Worm (Caenorhabditis elegans) whole organism, young adult: ENCODE measurements around the gene R12A1.3.

Experiments
- F23B12.7 ChIP-seq: sonication (generic microtip); optimal IDR thresholded peaks from 2 replicates; lab custom pipeline; 2017; ENCODE audit warnings: missing genetic modification characterization, mild to moderate bottlenecking, missing compliant biosample characterization, antibody characterized with exemption, moderate library complexity; ENCODE audit not compliant: insufficient read depth
- F39B2.1 ChIP-seq: fragments of 200-800 bp; sonication (Bioruptor generic); IDR thresholded peaks from 2 replicates; pipeline ENCODE4 v1.3.6; 2022; ENCODE audit warnings: missing genetic modification reagents, missing genetic modification characterization, missing compliant biosample characterization
- F49E8.2 ChIP-seq: sonication (generic microtip); optimal IDR thresholded peaks from 3 replicates; lab custom pipeline; 2017; ENCODE audit warnings: missing genetic modification characterization, mild to moderate bottlenecking, missing compliant biosample characterization, antibody characterized with exemption, moderate library complexity; ENCODE audit not compliant: insufficient read depth
- F57C9.4 ChIP-seq: sonication (generic microtip); optimal IDR thresholded peaks from 2 replicates; lab custom pipeline; 2017; ENCODE audit warnings: mild to moderate bottlenecking, missing genetic modification characterization, missing compliant biosample characterization
- Y79H2A.3 ChIP-seq: fragments of 200-800 bp; sonication (Bioruptor generic); conservative IDR thresholded peaks from 2 replicates; pipeline ENCODE4 v1.3.6; 2022; ENCODE audit warnings: missing genetic modification reagents, missing genetic modification characterization, missing compliant biosample characterization
- Y95B8A.8 ChIP-seq: fragments of 200-800 bp; sonication (Bioruptor generic); IDR thresholded peaks from 2 replicates; pipeline ENCODE4 v1.3.6; 2022; ENCODE audit warnings: missing genetic modification reagents, missing genetic modification characterization, missing compliant biosample characterization
- ZK185.1 ChIP-seq: sonication (generic microtip); optimal IDR thresholded peaks from 2 replicates; lab custom pipeline; 2016; ENCODE audit warnings: mild to moderate bottlenecking, missing genetic modification characterization, missing compliant biosample characterization; ENCODE audit not compliant: poor library complexity, severe bottlenecking
- ama-1 ChIP-seq, 3 experiments: fragments of 150-350 bp in 1 of 3; sonication (generic microtip) in 2 of 3; optimal IDR thresholded peaks; 2 replicates each; lab custom pipeline; 2014 to 2018; ENCODE audit warnings: missing biosample characterization in 2 of 3, missing genetic modification characterization in 2 of 3, missing genetic modification reagents in 2 of 3
- attf-3 ChIP-seq: fragments of 200-800 bp; sonication (Bioruptor generic); conservative IDR thresholded peaks from 2 replicates; pipeline ENCODE4 v1.3.6; 2022; ENCODE audit warnings: missing genetic modification reagents, missing genetic modification characterization, missing compliant biosample characterization
- attf-5 ChIP-seq: fragments of 200-800 bp; sonication (Bioruptor generic); optimal IDR thresholded peaks from 2 replicates; lab custom pipeline; 2018; ENCODE audit warnings: mild to moderate bottlenecking, missing genetic modification characterization, missing compliant biosample characterization
- attf-6 ChIP-seq: fragments of 200-800 bp; sonication (Bioruptor generic); IDR thresholded peaks from 2 replicates; pipeline ENCODE4 v1.3.6; 2022; ENCODE audit warnings: missing genetic modification reagents, missing genetic modification characterization, missing compliant biosample characterization
- bed-1 ChIP-seq: fragments of 200-800 bp; sonication (Bioruptor generic); IDR thresholded peaks from 2 replicates; pipeline ENCODE4 v1.3.6; 2022; ENCODE audit warnings: missing genetic modification reagents, missing genetic modification characterization, missing compliant biosample characterization
- cebp-1 ChIP-seq, 2 experiments: fragments of 200-800 bp in 1 of 2; sonication (Bioruptor generic) in 1 of 2; sonication (generic microtip) in 1 of 2; IDR thresholded peaks in 1 of 2; optimal IDR thresholded peaks in 1 of 2; 2 replicates each; pipeline versions ENCODE4 v1.3.6 to Lab custom; 2017 to 2022; ENCODE audit warnings: missing compliant biosample characterization in 2 of 2, missing genetic modification characterization in 2 of 2, mild to moderate bottlenecking in 1 of 2, missing genetic modification reagents in 1 of 2, moderate library complexity in 1 of 2
- dox-1 ChIP-seq: fragments of 200-800 bp; sonication (Bioruptor generic); IDR thresholded peaks from 2 replicates; pipeline ENCODE4 v1.3.6; 2022; ENCODE audit warnings: missing genetic modification reagents, missing genetic modification characterization, missing compliant biosample characterization
- efl-1 ChIP-seq: fragments of 150-350 bp; optimal IDR thresholded peaks from 2 replicates; lab custom pipeline; 2014; ENCODE audit warnings: missing biosample characterization, missing genetic modification reagents, missing genetic modification characterization
- egl-44 ChIP-seq: fragments of 200-800 bp; sonication (Bioruptor generic); IDR thresholded peaks from 2 replicates; pipeline ENCODE4 v1.3.6; 2022; ENCODE audit warnings: missing genetic modification reagents, missing genetic modification characterization, missing compliant biosample characterization
- egrh-3 ChIP-seq: fragments of 200-800 bp; sonication (Bioruptor generic); IDR thresholded peaks from 2 replicates; pipeline ENCODE4 v1.3.6; 2022; ENCODE audit warnings: missing genetic modification reagents, missing genetic modification characterization, missing compliant biosample characterization
- gei-17 ChIP-seq: fragments of 200-800 bp; sonication (Bioruptor generic); optimal IDR thresholded peaks from 2 replicates; lab custom pipeline; 2018; ENCODE audit warnings: mild to moderate bottlenecking, missing genetic modification characterization, missing compliant biosample characterization
- hlh-26 ChIP-seq: fragments of 200-800 bp; sonication (Bioruptor generic); conservative IDR thresholded peaks from 2 replicates; pipeline ENCODE4 v1.3.6; 2022; ENCODE audit warnings: missing genetic modification reagents, missing genetic modification characterization, missing compliant biosample characterization
- hmg-1.2 ChIP-seq: fragments of 200-800 bp; sonication (Bioruptor generic); IDR thresholded peaks from 2 replicates; pipeline ENCODE4 v1.3.6; 2022; ENCODE audit warnings: missing genetic modification reagents, missing genetic modification characterization, missing compliant biosample characterization
- let-607 ChIP-seq, 2 experiments: fragments of 200-800 bp in 1 of 2; sonication (Bioruptor generic) in 1 of 2; sonication (generic microtip) in 1 of 2; optimal IDR thresholded peaks; 2 replicates each; lab custom pipeline; 2016 to 2018; ENCODE audit warnings: mild to moderate bottlenecking in 2 of 2, missing compliant biosample characterization in 2 of 2, missing genetic modification characterization in 2 of 2, moderate library complexity in 2 of 2, missing genotype in 1 of 2
- lin-26 ChIP-seq: fragments of 200-800 bp; sonication (Bioruptor generic); IDR thresholded peaks from 2 replicates; pipeline ENCODE4 v1.3.6; 2022; ENCODE audit warnings: missing genetic modification reagents, missing genetic modification characterization, missing compliant biosample characterization
- lin-40 ChIP-seq: sonication (generic microtip); optimal IDR thresholded peaks from 2 replicates; lab custom pipeline; 2016; ENCODE audit warnings: missing genetic modification characterization, mild to moderate bottlenecking, missing compliant biosample characterization, missing genotype, missing genetic modification reagents
- lsy-27 ChIP-seq: sonication (generic microtip); optimal IDR thresholded peaks from 2 replicates; lab custom pipeline; 2017; ENCODE audit warnings: missing genetic modification characterization, mild to moderate bottlenecking, missing compliant biosample characterization, antibody characterized with exemption, missing genotype, borderline replicate concordance; ENCODE audit not compliant: insufficient read depth
- madf-6 ChIP-seq: fragments of 200-800 bp; sonication (Bioruptor generic); IDR thresholded peaks from 2 replicates; pipeline ENCODE4 v1.3.6; 2022; ENCODE audit warnings: missing genetic modification reagents, missing genetic modification characterization, missing compliant biosample characterization
- mcd-1 ChIP-seq: fragments of 200-800 bp; sonication (Bioruptor generic); IDR thresholded peaks from 2 replicates; pipeline ENCODE4 v1.3.6; 2022; ENCODE audit warnings: missing genetic modification reagents, missing genetic modification characterization, missing compliant biosample characterization
- mel-28 ChIP-seq: sonication (generic microtip); optimal IDR thresholded peaks from 2 replicates; lab custom pipeline; 2016; ENCODE audit warnings: borderline replicate concordance, mild to moderate bottlenecking, missing genetic modification characterization, missing compliant biosample characterization
- nfya-2 ChIP-seq: fragments of 200-800 bp; sonication (Bioruptor generic); IDR thresholded peaks from 2 replicates; pipeline ENCODE4 v1.3.6; 2022; ENCODE audit warnings: missing genetic modification reagents, missing genetic modification characterization, missing compliant biosample characterization
- nfyb-1 ChIP-seq: fragments of 200-800 bp; sonication (Bioruptor generic); IDR thresholded peaks from 2 replicates; pipeline ENCODE4 v1.3.6; 2022; ENCODE audit warnings: missing genetic modification reagents, missing genetic modification characterization, missing compliant biosample characterization
- nhr-120 ChIP-seq: fragments of 200-800 bp; sonication (Bioruptor generic); IDR thresholded peaks from 2 replicates; pipeline ENCODE4 v1.3.6; 2022; ENCODE audit warnings: missing genetic modification characterization, missing compliant biosample characterization
- nhr-27 ChIP-seq: fragments of 200-800 bp; sonication (Bioruptor generic); optimal IDR thresholded peaks from 2 replicates; lab custom pipeline; 2018; ENCODE audit warnings: mild to moderate bottlenecking, missing genetic modification characterization, moderate library complexity, missing compliant biosample characterization
- nhr-80 ChIP-seq: sonication (generic microtip); optimal IDR thresholded peaks from 2 replicates; lab custom pipeline; 2016; ENCODE audit warnings: missing genetic modification characterization, missing compliant biosample characterization
- nhr-90 ChIP-seq: sonication (generic microtip); optimal IDR thresholded peaks from 2 replicates; lab custom pipeline; 2016; ENCODE audit warnings: missing genotype, mild to moderate bottlenecking, missing genetic modification characterization, missing compliant biosample characterization
- sdz-38 ChIP-seq: sonication (generic microtip); optimal IDR thresholded peaks from 2 replicates; lab custom pipeline; 2016; ENCODE audit warnings: missing genotype, missing genetic modification characterization, missing compliant biosample characterization
- sea-2 ChIP-seq: fragments of 200-800 bp; sonication (Bioruptor generic); IDR thresholded peaks from 2 replicates; pipeline ENCODE4 v1.3.6; 2022; ENCODE audit warnings: missing genetic modification characterization, missing compliant biosample characterization
- snpc-3.4 ChIP-seq: sonication (generic microtip); optimal IDR thresholded peaks from 2 replicates; lab custom pipeline; 2017; ENCODE audit warnings: missing genetic modification characterization, mild to moderate bottlenecking, missing compliant biosample characterization, antibody characterized with exemption, moderate library complexity, missing genotype, missing genetic modification reagents
- somi-1 ChIP-seq: fragments of 200-800 bp; sonication (Bioruptor generic); optimal IDR thresholded peaks from 2 replicates; lab custom pipeline; 2018; ENCODE audit warnings: mild to moderate bottlenecking, missing genetic modification characterization, missing compliant biosample characterization
- tbx-9 ChIP-seq: sonication (generic microtip); optimal IDR thresholded peaks from 2 replicates; lab custom pipeline; 2016; ENCODE audit warnings: borderline replicate concordance, missing genetic modification characterization, inconsistent platforms, missing compliant biosample characterization
- xnd-1 ChIP-seq: sonication (generic microtip); optimal IDR thresholded peaks from 2 replicates; lab custom pipeline; 2016; ENCODE audit warnings: missing genotype, missing genetic modification reagents, missing genetic modification characterization, missing compliant biosample characterization
- zfh-2 ChIP-seq: fragments of 200-800 bp; sonication (Bioruptor generic); conservative IDR thresholded peaks from 2 replicates; pipeline ENCODE4 v1.3.6; 2022; ENCODE audit warnings: missing genetic modification reagents, missing genetic modification characterization, missing compliant biosample characterization
- ztf-22 ChIP-seq: fragments of 200-800 bp; sonication (Bioruptor generic); optimal IDR thresholded peaks from 2 replicates; lab custom pipeline; 2018; ENCODE audit warnings: mild to moderate bottlenecking, missing genetic modification characterization, moderate library complexity, missing compliant biosample characterization
- ztf-26 ChIP-seq: sonication (generic microtip); optimal IDR thresholded peaks from 2 replicates; lab custom pipeline; 2017; ENCODE audit warnings: missing genetic modification characterization, missing compliant biosample characterization

Gene R12A1.3

ce11 chrV:1471977-1472376, 46.4 kb upstream of the R12A1.3 start:
- no peak for TF ChIP-seq xnd-1 (tag; lab: Kevin White, UChicago)
- TF ChIP-seq nfyb-1 (GFP tag; lab: Robert Waterston, UW), result 0 out of 2 replicates have a peak, but pooled peaks have one; percentile 10
- TF ChIP-seq egrh-3 (GFP tag; lab: Robert Waterston, UW), result peak; percentile 32; the same call in 1 of the 2 replicates
- TF ChIP-seq F39B2.1, result no peak
- TF ChIP-seq zfh-2 (GFP tag; lab: Robert Waterston, UW), result peak; percentile 86
- peak; percentile 92 for TF ChIP-seq cebp-1 (GFP tag; IDR thresholded peaks at IDR 0.05; lab: Robert Waterston, UW)
- TF ChIP-seq cebp-1 (tag; optimal IDR thresholded peaks at IDR 0.05; lab: Kevin White, UChicago), result peak; percentile 99
- TF ChIP-seq egl-44 (GFP tag; lab: Robert Waterston, UW), result no peak

DNA sequence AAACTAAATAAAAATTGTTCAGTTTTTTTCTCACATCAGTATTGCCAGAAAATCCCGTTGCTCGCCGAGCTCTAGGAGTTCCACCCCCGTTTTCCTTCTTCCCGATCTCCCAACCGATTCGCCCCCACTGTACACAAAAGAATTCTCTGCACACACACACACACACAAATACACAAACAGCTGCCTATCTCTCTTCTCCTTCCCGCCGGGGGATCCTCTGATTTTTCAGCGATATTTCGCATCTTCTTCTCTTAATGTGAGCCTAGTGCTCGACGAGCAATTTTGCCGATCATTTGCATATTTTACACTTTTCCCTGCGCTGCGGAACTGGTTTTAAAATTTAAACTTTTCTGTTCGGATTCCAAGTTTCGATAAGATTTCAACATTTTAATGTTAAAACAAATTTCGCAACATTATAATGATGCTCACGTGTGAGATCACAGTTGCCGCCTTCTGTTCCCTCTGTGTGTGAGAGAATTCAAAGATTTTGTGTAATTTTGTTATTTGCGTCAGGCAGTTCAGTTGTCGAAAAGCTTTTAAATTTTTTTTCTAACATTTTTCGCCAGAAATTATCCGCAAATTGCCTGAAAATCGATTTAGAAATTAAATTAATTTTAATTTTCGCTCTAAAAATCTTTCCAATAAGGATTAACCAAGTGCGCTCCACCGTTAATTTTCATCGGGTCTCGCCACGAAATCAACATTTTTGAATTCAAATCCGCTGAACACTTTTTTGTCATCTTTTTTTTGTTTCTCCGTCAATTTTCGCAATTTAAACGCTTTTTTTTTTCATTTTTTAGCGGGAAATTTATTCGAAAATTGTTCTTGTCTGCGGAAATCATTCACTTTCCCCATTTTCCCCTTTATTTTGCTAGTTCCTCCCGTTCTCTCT, 45.7 kb upstream of the R12A1.3 start:
- TF ChIP-seq snpc-3.4 (tag; lab: Kevin White, UChicago) (peak; percentile 6), lin-26 (GFP tag; lab: Robert Waterston, UW) (0 out of 2 replicates have a peak, but pooled peaks have one; percentile 28), mel-28 (tag; lab: Kevin White, UChicago) (no peak), somi-1 (GFP tag; lab: Kevin White, UChicago) (no peak), tbx-9 (tag; lab: Kevin White, UChicago) (no peak), gei-17 (GFP tag; lab: Kevin White, UChicago) (no peak), egrh-3 (GFP tag; lab: Robert Waterston, UW) (no peak), nhr-90 (no peak), madf-6 (peak; percentile 75), ztf-26 (tag; lab: Kevin White, UChicago) (no peak), Y79H2A.3 (no peak), nhr-120 (GFP tag; lab: Robert Waterston, UW) (no peak), nfya-2 (no peak), F23B12.7 (tag; lab: Kevin White, UChicago) (peak; percentile 29), attf-3 (no peak), sea-2 (GFP tag; lab: Robert Waterston, UW) (no peak), F57C9.4 (tag; lab: Kevin White, UChicago) (no peak), ZK185.1 (tag; lab: Kevin White, UChicago) (peak; percentile 43), xnd-1 (tag; lab: Kevin White, UChicago) (peak; percentile 30), let-607 (tag; optimal IDR thresholded peaks at IDR 0.05; lab: Kevin White, UChicago) (peak in 1 of 2 experiments; percentile 19), attf-5 (GFP tag; lab: Kevin White, UChicago) (peak; percentile 70), ztf-22 (GFP tag; lab: Kevin White, UChicago) (no peak), hmg-1.2 (GFP tag; lab: Robert Waterston, UW) (0 out of 2 replicates have a peak, but pooled peaks have one; percentile 11), sdz-38 (tag; lab: Kevin White, UChicago) (no peak), efl-1 (GFP tag; lab: Kevin White, UChicago) (peak; percentile 73), nhr-27 (tag; lab: Kevin White, UChicago) (no peak), lsy-27 (tag; lab: Kevin White, UChicago) (no peak), ama-1 (optimal IDR thresholded peaks at IDR 0.05; lab: Kevin White, UChicago) (no peak), ama-1 (GFP tag; optimal IDR thresholded peaks at IDR 0.05; lab: Kevin White, UChicago) (no peak), bed-1 (no peak), mcd-1 (GFP tag; lab: Robert Waterston, UW) (peak; percentile 93), attf-6 (no peak), nhr-80 (tag; lab: Kevin White, UChicago) (peak; percentile 13), dox-1 (GFP tag; lab: Robert Waterston, UW) (peak; percentile 50), lin-40 (tag; lab: Kevin White, UChicago) (peak; percentile 67), F49E8.2 (tag; lab: Kevin White, UChicago) (no peak), hlh-26 (GFP tag; lab: Robert Waterston, UW) (no peak), Y95B8A.8 (GFP tag; lab: Robert Waterston, UW) (no peak)
